Fruit fly (Drosophila melanogaster) whole organism, prepupa: ENCODE measurements around the gene tipE.

ENCODE experiments used
- CG1621 ChIP-seq: fragments of 200-800 bp; sonication (Bioruptor generic); optimal IDR thresholded peaks from 3 replicates; lab custom pipeline; 2018; ENCODE audit warnings: missing biosample characterization, mild to moderate bottlenecking, missing genetic modification characterization
- Gug ChIP-seq: fragments of 200-800 bp; sonication (Bioruptor generic); IDR thresholded peaks from 2 replicates; pipeline ENCODE4 v1.3.6; 2022; ENCODE audit warnings: missing biosample characterization, missing genetic modification characterization
- OdsH ChIP-seq: fragments of 200-800 bp; sonication (Bioruptor generic); optimal IDR thresholded peaks from 3 replicates; lab custom pipeline; 2016; ENCODE audit warnings: missing biosample characterization, missing genetic modification characterization
- dsx ChIP-seq: fragments of 200-800 bp; optimal IDR thresholded peaks from 3 replicates; lab custom pipeline; 2019; ENCODE audit warnings: missing biosample characterization, mild to moderate bottlenecking, missing genetic modification characterization, moderate library complexity; ENCODE audit not compliant: poor library complexity, severe bottlenecking

- TF ChIP-seq dsx (GFP tag; lab: Kevin White, UChicago) (no peak), OdsH (GFP tag; lab: Kevin White, UChicago) (no peak), Gug (GFP tag; lab: Robert Waterston, UW) (no peak), CG1621 (tag; lab: Kevin White, UChicago) (no peak)
Measured at dm6 chr3L:4211440-4211839, 23.1 kb downstream of the tipE start, which contains the start of gene Cpr64Ab.
